Worm (Caenorhabditis elegans): ENCODE measurements around the gene fbxa-79.

ce11 chrIII:1355320-1355719, 47.2 kb upstream of the fbxa-79 start, which contains the start of gene Y82E9BL.1:
- TF ChIP-seq ama-1 (optimal IDR thresholded peaks at IDR 0.05) (no peak), pes-1 (GFP tag; IDR thresholded peaks at IDR 0.05) (no peak)
